Worm (Caenorhabditis elegans) whole organism, L2 larva: Measurements from ENCODE around the gene K07F5.6.
"Not testable (repeated sequence)": the region's sequence is repeated elsewhere in the genome, so short reads cannot be mapped to it uniquely, and the experiment has no call there.

Experiments used
- Y55F3AM.14 ChIP-seq: fragments of 200-800 bp; sonication (Bioruptor generic); optimal IDR thresholded peaks from 2 replicates; lab custom pipeline; 2018; ENCODE audit warnings: mild to moderate bottlenecking, missing genetic modification characterization, missing compliant biosample characterization
- ZK546.5 ChIP-seq: sonication (generic microtip); optimal IDR thresholded peaks from 2 replicates; lab custom pipeline; 2017; ENCODE audit warnings: missing biosample characterization, missing genetic modification characterization
- alr-1 ChIP-seq: fragments of 150-350 bp; optimal IDR thresholded peaks from 2 replicates; lab custom pipeline; 2014; ENCODE audit warnings: missing biosample characterization, missing genetic modification characterization
- ama-1 ChIP-seq: fragments of 150-350 bp; optimal IDR thresholded peaks from 2 replicates; lab custom pipeline; 2018; ENCODE audit warnings: inconsistent platforms
- blmp-1 ChIP-seq: sonication (generic microtip); optimal IDR thresholded peaks from 2 replicates; lab custom pipeline; 2017; ENCODE audit warnings: missing genetic modification characterization, mild to moderate bottlenecking, missing compliant biosample characterization, antibody characterized with exemption, moderate library complexity; ENCODE audit not compliant: insufficient read depth
- ceh-16 ChIP-seq: fragments of 150-350 bp; optimal IDR thresholded peaks from 2 replicates; lab custom pipeline; 2014; ENCODE audit warnings: missing biosample characterization, missing genetic modification characterization
- crh-2 ChIP-seq: sonication (generic microtip); optimal IDR thresholded peaks from 2 replicates; lab custom pipeline; 2017; ENCODE audit warnings: missing biosample characterization, missing genetic modification characterization
- elt-1 ChIP-seq: fragments of 150-350 bp; optimal IDR thresholded peaks from 2 replicates; lab custom pipeline; 2014; ENCODE audit warnings: missing biosample characterization, missing genetic modification characterization
- elt-3 ChIP-seq: sonication (generic microtip); optimal IDR thresholded peaks from 2 replicates; lab custom pipeline; 2017; ENCODE audit warnings: missing biosample characterization, missing genetic modification characterization
- fos-1 ChIP-seq: fragments of 150-350 bp; optimal IDR thresholded peaks from 2 replicates; lab custom pipeline; 2014; ENCODE audit warnings: missing biosample characterization, missing genetic modification characterization
- gmeb-1 ChIP-seq: fragments of 150-350 bp; optimal IDR thresholded peaks from 2 replicates; lab custom pipeline; 2014; ENCODE audit warnings: missing biosample characterization, missing genetic modification characterization
- lin-11 ChIP-seq: fragments of 150-350 bp; sonication (generic microtip); optimal IDR thresholded peaks from 2 replicates; lab custom pipeline; 2014; ENCODE audit warnings: missing biosample characterization, missing genetic modification characterization, inconsistent platforms, mixed read lengths
- lin-13 ChIP-seq: fragments of 150-350 bp; optimal IDR thresholded peaks from 2 replicates; lab custom pipeline; 2014; ENCODE audit warnings: missing biosample characterization, missing genetic modification reagents, missing genetic modification characterization
- lin-39 ChIP-seq: fragments of 150-350 bp; optimal IDR thresholded peaks from 2 replicates; lab custom pipeline; 2014; ENCODE audit warnings: missing biosample characterization, missing genetic modification reagents, missing genetic modification characterization
- lsy-2 ChIP-seq, 2 experiments: fragments of 150-350 bp in 1 of 2; sonication (generic microtip) in 1 of 2; optimal IDR thresholded peaks; 2 replicates each; lab custom pipeline; 2014 to 2017; ENCODE audit warnings: missing biosample characterization in 2 of 2, missing genetic modification characterization in 2 of 2
- mab-5 ChIP-seq: fragments of 150-350 bp; optimal IDR thresholded peaks from 2 replicates; lab custom pipeline; 2014; ENCODE audit warnings: missing biosample characterization, missing genetic modification characterization
- mbf-1 ChIP-seq: sonication (generic microtip); optimal IDR thresholded peaks from 2 replicates; lab custom pipeline; 2017; ENCODE audit warnings: missing biosample characterization, missing genetic modification characterization
- mdl-1 ChIP-seq, 2 experiments: fragments of 150-350 bp in 1 of 2; sonication (generic microtip) in 1 of 2; optimal IDR thresholded peaks; 2 replicates each; lab custom pipeline; 2017; ENCODE audit warnings: missing biosample characterization in 2 of 2, missing genetic modification characterization in 2 of 2
- nhr-10 ChIP-seq: sonication (generic microtip); optimal IDR thresholded peaks from 2 replicates; lab custom pipeline; 2017; ENCODE audit warnings: missing biosample characterization, missing genetic modification characterization
- nhr-11 ChIP-seq: fragments of 150-350 bp; optimal IDR thresholded peaks from 2 replicates; lab custom pipeline; 2014; ENCODE audit warnings: missing biosample characterization, missing genetic modification characterization
- nhr-129 ChIP-seq: fragments of 150-350 bp; optimal IDR thresholded peaks from 2 replicates; lab custom pipeline; 2014; ENCODE audit warnings: missing biosample characterization, missing genetic modification characterization
- nhr-237 ChIP-seq: fragments of 150-350 bp; optimal IDR thresholded peaks from 2 replicates; lab custom pipeline; 2014; ENCODE audit warnings: missing biosample characterization, missing genetic modification characterization
- nhr-25 ChIP-seq: fragments of 150-350 bp; sonication (generic microtip); optimal IDR thresholded peaks from 3 replicates; lab custom pipeline; 2014; ENCODE audit warnings: missing biosample characterization, missing genetic modification characterization
- nhr-6 ChIP-seq: fragments of 150-350 bp; optimal IDR thresholded peaks from 2 replicates; lab custom pipeline; 2014; ENCODE audit warnings: missing biosample characterization, missing genetic modification characterization
- nhr-77 ChIP-seq: fragments of 150-350 bp; optimal IDR thresholded peaks from 2 replicates; lab custom pipeline; 2014; ENCODE audit warnings: missing biosample characterization, missing genetic modification characterization
- skn-1 ChIP-seq: sonication (generic microtip); optimal IDR thresholded peaks from 2 replicates; lab custom pipeline; 2017; ENCODE audit warnings: missing biosample characterization, missing genetic modification characterization
- sma-3 ChIP-seq: sonication (generic microtip); optimal IDR thresholded peaks from 2 replicates; lab custom pipeline; 2016; ENCODE audit warnings: missing genetic modification reagents, missing genetic modification characterization, missing compliant biosample characterization
- sma-9 ChIP-seq, 2 experiments: fragments of 150-350 bp in 1 of 2; sonication (generic microtip) in 1 of 2; optimal IDR thresholded peaks; 2 replicates each; lab custom pipeline; 2014 to 2016; ENCODE audit warnings: missing genetic modification characterization in 2 of 2, mild to moderate bottlenecking in 1 of 2, missing biosample characterization in 1 of 2, missing compliant biosample characterization in 1 of 2, missing genetic modification reagents in 1 of 2, moderate library complexity in 1 of 2
- unc-55 ChIP-seq: fragments of 150-350 bp; sonication (generic microtip); optimal IDR thresholded peaks from 3 replicates; lab custom pipeline; 2014; ENCODE audit warnings: missing biosample characterization, missing genetic modification reagents, missing genetic modification characterization
- zag-1 ChIP-seq: fragments of 150-350 bp; optimal IDR thresholded peaks from 2 replicates; lab custom pipeline; 2014; ENCODE audit warnings: missing biosample characterization, missing genetic modification characterization
- ztf-1 ChIP-seq: fragments of 200-800 bp; sonication (Bioruptor generic); conservative IDR thresholded peaks from 2 replicates; pipeline ENCODE4 v1.3.6; 2022; ENCODE audit warnings: missing genetic modification characterization, missing compliant biosample characterization
- ztf-4 ChIP-seq: fragments of 150-350 bp; optimal IDR thresholded peaks from 2 replicates; lab custom pipeline; 2014; ENCODE audit warnings: missing biosample characterization, missing genetic modification characterization

Gene K07F5.6

DNA sequence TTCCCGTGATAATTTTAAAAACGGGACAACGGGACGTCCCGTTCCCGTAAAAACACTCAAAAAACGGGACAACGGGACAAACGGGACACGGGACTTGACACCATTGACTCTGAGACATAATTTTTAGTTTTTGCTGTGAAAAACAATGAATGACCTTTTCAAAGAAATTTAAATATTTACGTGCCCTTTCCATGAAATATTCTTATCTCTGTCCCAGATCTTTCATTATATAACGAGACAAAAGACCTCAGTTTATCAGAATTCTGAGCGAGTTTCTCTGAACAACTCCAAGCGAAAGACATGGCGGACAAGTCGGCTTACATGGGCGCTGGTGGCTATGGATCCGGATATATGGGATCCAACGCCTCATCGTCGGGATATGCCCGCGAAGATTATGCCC, 2.7 kb downstream of the K07F5.6 start, which contains the start of gene nspd-2:
nspd-2 (plus strand) TSS at position 301 of the 400 bp plus-strand sequence.
- TF ChIP-seq nhr-25, result no peak
- TF ChIP-seq lin-11 (tag; lab: Kevin White, UChicago), result no peak
- TF ChIP-seq unc-55, result no peak
- TF ChIP-seq lin-13 (GFP tag; lab: Kevin White, UChicago), result no peak
- TF ChIP-seq ZK546.5 (tag; lab: Kevin White, UChicago), result no peak
- TF ChIP-seq lsy-2 (tag; optimal IDR thresholded peaks at IDR 0.05; lab: Kevin White, UChicago), result no peak
- no peak for TF ChIP-seq elt-3 (tag; lab: Kevin White, UChicago)
- TF ChIP-seq blmp-1, result no peak
- no peak for TF ChIP-seq fos-1 (tag; lab: Kevin White, UChicago)

DNA sequence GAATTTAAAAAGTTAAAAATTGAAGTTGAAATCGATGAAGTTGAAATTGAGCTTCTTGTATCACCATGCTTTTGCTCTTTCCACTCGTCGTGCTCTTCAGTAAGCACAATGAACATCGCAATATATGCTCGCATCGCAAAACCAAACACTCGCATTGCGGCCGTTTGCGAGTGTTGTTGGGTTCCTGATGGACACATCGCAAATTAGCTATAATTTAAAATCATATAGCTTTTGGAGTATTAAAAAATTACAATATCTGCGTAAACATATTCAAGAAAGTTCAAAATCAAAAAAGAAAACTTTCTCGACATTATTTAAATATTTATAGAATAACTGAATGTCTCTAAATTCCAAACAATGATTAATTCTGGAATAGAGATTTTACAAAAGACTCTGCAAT, 4.4 kb downstream of the K07F5.6 start, which contains the start of gene K07F5.17:
K07F5.17 (plus strand) TSS at position 301 of the 400 bp plus-strand sequence.
- TF ChIP-seq ZK546.5 (tag; lab: Kevin White, UChicago) (no peak), mab-5 (no peak), elt-1 (no peak), lsy-2 (tag; optimal IDR thresholded peaks at IDR 0.05; lab: Kevin White, UChicago) (no peak), mbf-1 (tag; lab: Kevin White, UChicago) (no peak), blmp-1 (no peak), skn-1 (tag; lab: Kevin White, UChicago) (no peak), nhr-6 (tag; lab: Kevin White, UChicago) (no peak), unc-55 (no peak), nhr-129 (tag; lab: Kevin White, UChicago) (no peak), crh-2 (tag; lab: Kevin White, UChicago) (no peak), ceh-16 (tag; lab: Kevin White, UChicago) (no peak), ztf-4 (tag; lab: Kevin White, UChicago) (no peak), fos-1 (tag; lab: Kevin White, UChicago) (no peak), ama-1 (lab: Kevin White, UChicago) (no peak), nhr-237 (tag; lab: Kevin White, UChicago) (no peak)

DNA sequence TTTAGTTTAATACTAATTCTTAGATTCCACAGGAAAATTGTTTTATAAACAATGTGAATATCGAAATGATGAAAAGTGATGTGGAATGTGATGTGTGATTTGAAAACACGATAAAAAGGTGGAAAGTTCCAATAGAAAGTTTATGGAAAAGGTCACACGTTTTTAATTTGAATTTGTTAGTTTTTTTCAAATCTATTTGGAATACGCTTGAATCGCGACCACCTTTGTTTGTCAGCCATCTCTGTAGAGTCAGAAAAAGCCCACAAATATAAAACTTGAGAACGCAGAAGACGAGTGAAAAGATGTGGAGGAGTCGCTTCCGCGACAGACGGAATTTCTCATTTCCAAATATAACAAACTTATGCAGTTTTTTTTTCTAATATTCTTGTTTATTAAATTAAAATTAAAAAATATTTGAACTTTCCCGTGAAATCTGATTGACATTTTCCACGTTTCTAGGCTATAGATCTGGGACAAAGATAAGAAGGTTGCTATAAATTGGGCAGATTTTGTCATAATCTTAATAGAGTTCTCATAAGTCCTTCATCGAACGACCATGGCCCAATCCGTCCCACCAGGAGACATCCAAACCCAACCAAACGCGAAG, 5.4 kb downstream of the K07F5.6 start, which contains the start of the genes kin-24 and msp-56:
kin-24 (minus strand) TSS at position 101 of the 607 bp plus-strand sequence.
msp-56 (plus strand) TSS at position 557 of the 607 bp plus-strand sequence.
- no peak for TF ChIP-seq sma-3 (GFP tag; lab: Kevin White, UChicago)
- no peak for TF ChIP-seq lin-13 (GFP tag; lab: Kevin White, UChicago)
- TF ChIP-seq Y55F3AM.14 (GFP tag; lab: Kevin White, UChicago), result no peak
- no peak for TF ChIP-seq unc-55
- no peak for TF ChIP-seq nhr-25

DNA sequence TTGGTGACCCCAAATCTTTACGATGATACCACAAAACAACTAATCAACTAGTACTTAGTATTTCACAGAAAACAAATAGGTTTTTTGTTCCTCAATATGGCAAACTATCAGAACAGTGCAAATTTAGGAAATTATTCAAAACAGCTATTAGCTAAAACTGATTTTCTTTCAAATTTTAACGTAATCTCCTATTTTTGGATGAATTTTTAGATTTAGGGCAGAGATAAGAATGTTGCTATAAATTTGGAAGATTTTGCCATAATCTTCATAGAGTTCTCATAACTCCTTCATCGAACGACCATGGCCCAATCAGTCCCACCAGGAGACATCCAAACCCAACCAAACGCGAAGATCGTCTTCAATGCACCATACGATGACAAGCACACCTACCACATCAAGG, 9.1 kb downstream of the K07F5.6 start, which contains the start of gene msp-10:
msp-10 (plus strand) TSS at position 301 of the 400 bp plus-strand sequence.
- not testable (repeated sequence) for TF ChIP-seq nhr-77 (tag; lab: Kevin White, UChicago); ZK546.5 (tag; lab: Kevin White, UChicago); sma-9 (GFP tag; optimal IDR thresholded peaks at IDR 0.05; lab: Kevin White, UChicago); sma-9 (tag; optimal IDR thresholded peaks at IDR 0.05; lab: Kevin White, UChicago)

DNA sequence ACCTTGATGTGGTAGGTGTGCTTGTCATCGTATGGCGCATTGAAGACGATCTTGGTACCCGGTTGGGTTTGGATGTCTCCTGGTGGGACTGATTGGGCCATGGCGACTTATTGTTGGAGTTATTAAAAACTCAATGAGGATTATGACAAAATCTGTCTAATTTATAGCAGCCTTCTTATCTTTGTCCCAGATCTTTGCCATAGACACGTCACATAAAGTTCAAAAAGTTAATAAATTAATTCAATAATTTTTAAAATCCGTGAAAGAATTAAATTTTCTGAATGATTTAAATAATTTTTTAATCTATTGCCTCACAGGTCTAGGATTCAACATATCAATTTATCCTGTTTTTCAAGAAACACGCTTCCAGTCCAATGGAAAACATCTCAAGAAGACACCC, 10.2 kb downstream of the K07F5.6 start, which contains the start of gene msp-81:
msp-81 (minus strand) TSS at position 101 of the 400 bp plus-strand sequence.
- TF ChIP-seq unc-55, result no peak

DNA sequence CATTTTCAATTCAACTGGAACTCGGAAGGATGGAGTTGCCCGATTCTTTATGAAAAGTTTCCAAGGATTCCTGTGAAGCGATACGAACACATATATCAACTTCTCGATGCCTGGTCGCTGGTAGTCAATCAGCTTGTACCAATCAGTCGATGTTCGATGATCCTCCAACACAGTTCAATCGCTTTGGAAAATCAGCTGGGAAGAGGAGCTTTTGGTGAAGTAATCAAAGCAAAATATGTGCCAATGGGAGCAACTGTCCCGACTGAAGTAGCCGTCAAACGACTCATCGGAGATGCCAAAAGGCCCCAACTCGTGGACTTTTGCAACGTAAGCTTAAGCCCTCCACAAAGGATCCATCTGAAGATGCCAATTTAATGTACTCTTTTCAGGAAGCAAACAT, 13.1 kb downstream of the K07F5.6 start:
- TF ChIP-seq zag-1, result no peak
- no peak for TF ChIP-seq gmeb-1 (tag; lab: Kevin White, UChicago)
- TF ChIP-seq ztf-1 (GFP tag; lab: Robert Waterston, UW), result no peak
- TF ChIP-seq nhr-6 (tag; lab: Kevin White, UChicago), result no peak
- no peak for TF ChIP-seq mbf-1 (tag; lab: Kevin White, UChicago)
- no peak for TF ChIP-seq nhr-237 (tag; lab: Kevin White, UChicago)
- no peak for TF ChIP-seq nhr-10 (tag; lab: Kevin White, UChicago)
- TF ChIP-seq nhr-11, result no peak
- no peak for TF ChIP-seq mdl-1 (tag; optimal IDR thresholded peaks at IDR 0.05; lab: Kevin White, UChicago)
- no peak for TF ChIP-seq unc-55
- TF ChIP-seq blmp-1, result no peak
- no peak for TF ChIP-seq ama-1 (lab: Kevin White, UChicago)
- no peak for TF ChIP-seq alr-1 (tag; lab: Kevin White, UChicago)
- TF ChIP-seq crh-2 (tag; lab: Kevin White, UChicago), result no peak
- TF ChIP-seq nhr-25, result no peak
- no peak for TF ChIP-seq mab-5
- TF ChIP-seq lin-13 (GFP tag; lab: Kevin White, UChicago), result no peak
- TF ChIP-seq lin-11 (tag; lab: Kevin White, UChicago), result no peak
- TF ChIP-seq lin-39 (tag; lab: Kevin White, UChicago), result no peak
